Fruit fly (Drosophila melanogaster) whole organism, embryonic: ENCODE measurements around the gene fd96Ca.

Experiments used
- Asciz ChIP-seq: fragments of 200-800 bp; sonication (Bioruptor generic); optimal IDR thresholded peaks from 2 replicates; lab custom pipeline; 2017; ENCODE audit warnings: missing biosample characterization, mild to moderate bottlenecking, missing genetic modification characterization, missing genetic modification reagents
- Blimp-1 ChIP-seq: fragments of 200-800 bp; sonication (Bioruptor generic); optimal IDR thresholded peaks from 3 replicates; lab custom pipeline; 2018; ENCODE audit warnings: missing biosample characterization, missing genetic modification characterization, mild to moderate bottlenecking, moderate library complexity, missing genetic modification reagents
- CG10209 ChIP-seq: fragments of 200-800 bp; sonication (Bioruptor generic); optimal IDR thresholded peaks from 3 replicates; lab custom pipeline; 2017; ENCODE audit warnings: missing biosample characterization, mild to moderate bottlenecking, missing genetic modification characterization, missing genetic modification reagents
- CG11695 ChIP-seq: fragments of 200-800 bp; sonication (Bioruptor generic); IDR thresholded peaks from 3 replicates; pipeline ENCODE4 v1.3.6; 2022; ENCODE audit warnings: missing biosample characterization, missing genetic modification characterization
- CG11696 ChIP-seq: fragments of 200-800 bp; sonication (Bioruptor generic); IDR thresholded peaks from 2 replicates; pipeline ENCODE4 v1.3.6; 2022; ENCODE audit warnings: missing biosample characterization, missing genetic modification characterization
- CG12071 ChIP-seq: fragments of 200-800 bp; sonication (Bioruptor generic); optimal IDR thresholded peaks from 3 replicates; lab custom pipeline; 2018; ENCODE audit warnings: missing biosample characterization, mild to moderate bottlenecking, missing genetic modification characterization
- CG1233 ChIP-seq: fragments of 200-800 bp; sonication (Bioruptor generic); optimal IDR thresholded peaks from 4 replicates; lab custom pipeline; 2018; ENCODE audit warnings: missing biosample characterization, mild to moderate bottlenecking, missing genetic modification characterization
- CG12391 ChIP-seq: fragments of 200-800 bp; sonication (Bioruptor generic); optimal IDR thresholded peaks from 3 replicates; lab custom pipeline; 2018; ENCODE audit warnings: missing biosample characterization, mild to moderate bottlenecking, missing genetic modification characterization, moderate library complexity
- CG12659 ChIP-seq: fragments of 200-800 bp; sonication (Bioruptor generic); optimal IDR thresholded peaks from 3 replicates; lab custom pipeline; 2017; ENCODE audit warnings: mild to moderate bottlenecking, missing biosample characterization, missing genetic modification reagents, missing genetic modification characterization
- CG15514 ChIP-seq: fragments of 200-800 bp; sonication (Bioruptor generic); optimal IDR thresholded peaks from 3 replicates; lab custom pipeline; 2017; ENCODE audit warnings: missing biosample characterization, missing genetic modification characterization, mild to moderate bottlenecking, moderate library complexity, missing genetic modification reagents
- CG15601 ChIP-seq: fragments of 200-800 bp; sonication (Bioruptor generic); optimal IDR thresholded peaks from 3 replicates; lab custom pipeline; 2019; ENCODE audit warnings: missing biosample characterization, mild to moderate bottlenecking, missing genetic modification characterization, moderate library complexity
- CG3065 ChIP-seq: fragments of 200-800 bp; sonication (Bioruptor generic); optimal IDR thresholded peaks from 2 replicates; lab custom pipeline; 2016; ENCODE audit warnings: missing biosample characterization, missing genetic modification characterization
- CG3163 ChIP-seq: fragments of 200-800 bp; sonication (Bioruptor generic); optimal IDR thresholded peaks from 3 replicates; lab custom pipeline; 2016; ENCODE audit warnings: missing biosample characterization, missing genetic modification characterization
- CG32532 ChIP-seq: fragments of 200-800 bp; sonication (Bioruptor generic); IDR thresholded peaks from 2 replicates; pipeline ENCODE4 v1.3.6; 2022; ENCODE audit warnings: missing biosample characterization, missing genetic modification characterization
- CG3281 ChIP-seq: fragments of 200-800 bp; sonication (Bioruptor generic); optimal IDR thresholded peaks from 3 replicates; lab custom pipeline; 2017; ENCODE audit warnings: missing biosample characterization, mild to moderate bottlenecking, missing genetic modification characterization
- CG3995 ChIP-seq: fragments of 200-800 bp; sonication (Bioruptor generic); optimal IDR thresholded peaks from 3 replicates; lab custom pipeline; 2016; ENCODE audit warnings: missing biosample characterization, missing genetic modification characterization
- CG4282 ChIP-seq: fragments of 200-800 bp; sonication (Bioruptor generic); optimal IDR thresholded peaks from 2 replicates; lab custom pipeline; 2016; ENCODE audit warnings: missing biosample characterization, missing genetic modification characterization
- CG4404 ChIP-seq: fragments of 200-800 bp; sonication (Bioruptor generic); IDR thresholded peaks from 2 replicates; pipeline ENCODE4 v1.3.6; 2022; ENCODE audit warnings: missing biosample characterization, missing genetic modification characterization
- CG4730 ChIP-seq: fragments of 200-800 bp; sonication (Bioruptor generic); IDR thresholded peaks from 2 replicates; pipeline ENCODE4 v1.3.6; 2022; ENCODE audit warnings: missing biosample characterization, missing genetic modification characterization
- CG6254 ChIP-seq: fragments of 200-800 bp; sonication (Bioruptor generic); optimal IDR thresholded peaks from 3 replicates; lab custom pipeline; 2017; ENCODE audit warnings: mild to moderate bottlenecking, missing biosample characterization, missing genetic modification reagents, missing genetic modification characterization
- CG8281 ChIP-seq: fragments of 200-800 bp; sonication (Bioruptor generic); optimal IDR thresholded peaks from 2 replicates; lab custom pipeline; 2018; ENCODE audit warnings: missing biosample characterization, mild to moderate bottlenecking, missing genetic modification characterization, moderate library complexity
- CG9797 ChIP-seq: fragments of 200-800 bp; sonication (Bioruptor generic); optimal IDR thresholded peaks from 3 replicates; lab custom pipeline; 2018; ENCODE audit warnings: missing biosample characterization, mild to moderate bottlenecking, missing genetic modification characterization
- CG9876 ChIP-seq: fragments of 200-800 bp; sonication (Bioruptor generic); optimal IDR thresholded peaks from 2 replicates; lab custom pipeline; 2016; ENCODE audit warnings: missing biosample characterization, missing genetic modification characterization
- D19A ChIP-seq: fragments of 200-800 bp; optimal IDR thresholded peaks from 3 replicates; lab custom pipeline; 2019; ENCODE audit warnings: missing biosample characterization, mild to moderate bottlenecking, missing genetic modification characterization, moderate library complexity
- E2f2 ChIP-seq: fragments of 200-800 bp; sonication (Bioruptor generic); IDR thresholded peaks from 2 replicates; pipeline ENCODE4 v1.3.6; 2022; ENCODE audit warnings: missing biosample characterization, missing genetic modification characterization
- Fer1 ChIP-seq: fragments of 200-800 bp; sonication (Bioruptor generic); optimal IDR thresholded peaks from 2 replicates; lab custom pipeline; 2017; ENCODE audit warnings: missing biosample characterization, mild to moderate bottlenecking, missing genetic modification characterization
- Fer2 ChIP-seq: fragments of 200-800 bp; sonication (Bioruptor generic); optimal IDR thresholded peaks from 2 replicates; lab custom pipeline; 2018; ENCODE audit warnings: missing biosample characterization, mild to moderate bottlenecking, missing genetic modification characterization, moderate library complexity
- HmgD ChIP-seq: fragments of 200-800 bp; sonication (Bioruptor generic); optimal IDR thresholded peaks from 3 replicates; lab custom pipeline; 2016; ENCODE audit warnings: missing biosample characterization, missing genetic modification characterization
- Lpt ChIP-seq: fragments of >200 bp; optimal IDR thresholded peaks from 2 replicates; lab custom pipeline; 2018; ENCODE audit warnings: missing biosample characterization, missing genetic modification characterization
- Mrtf ChIP-seq: fragments of 200-800 bp; sonication (Bioruptor generic); IDR thresholded peaks from 3 replicates; pipeline ENCODE4 v1.3.6; 2022; ENCODE audit warnings: missing biosample characterization, missing genetic modification characterization
- NC2α ChIP-seq: fragments of 200-800 bp; sonication (Bioruptor generic); optimal IDR thresholded peaks from 2 replicates; lab custom pipeline; 2016; ENCODE audit warnings: missing biosample characterization, missing genetic modification characterization
- NfI ChIP-seq: fragments of 200-800 bp; sonication (Bioruptor generic); optimal IDR thresholded peaks from 3 replicates; lab custom pipeline; 2018; ENCODE audit warnings: missing biosample characterization, mild to moderate bottlenecking, missing genetic modification characterization, moderate library complexity
- Six4 ChIP-seq: fragments of 200-800 bp; sonication (Bioruptor generic); optimal IDR thresholded peaks from 2 replicates; lab custom pipeline; 2016; ENCODE audit warnings: missing biosample characterization, missing genetic modification characterization
- Ssrp ChIP-seq: fragments of 200-800 bp; sonication (Bioruptor generic); optimal IDR thresholded peaks from 2 replicates; lab custom pipeline; 2018; ENCODE audit warnings: missing biosample characterization, mild to moderate bottlenecking, missing genetic modification characterization, moderate library complexity
- Usf ChIP-seq: fragments of 200-800 bp; sonication (Bioruptor generic); optimal IDR thresholded peaks from 2 replicates; lab custom pipeline; 2017; ENCODE audit warnings: missing genotype, missing biosample characterization, missing genetic modification characterization
- ci ChIP-seq: fragments of 200-800 bp; sonication (Bioruptor generic); IDR thresholded peaks from 3 replicates; pipeline ENCODE4 v1.3.6; 2022; ENCODE audit warnings: missing biosample characterization, missing genetic modification characterization
- cwo ChIP-seq: fragments of 200-800 bp; sonication (Bioruptor generic); optimal IDR thresholded peaks from 3 replicates; lab custom pipeline; 2017; ENCODE audit warnings: missing biosample characterization, missing genetic modification characterization, mild to moderate bottlenecking, moderate library complexity, missing genetic modification reagents
- dan ChIP-seq: fragments of 200-800 bp; sonication (Bioruptor generic); IDR thresholded peaks from 2 replicates; pipeline ENCODE4 v1.3.6; 2022; ENCODE audit warnings: missing biosample characterization, missing genetic modification characterization
- exex ChIP-seq: fragments of 200-800 bp; sonication (Bioruptor generic); optimal IDR thresholded peaks from 4 replicates; lab custom pipeline; 2018; ENCODE audit warnings: missing biosample characterization, mild to moderate bottlenecking, missing genetic modification characterization, moderate library complexity
- fd64A ChIP-seq: fragments of 200-800 bp; sonication (Bioruptor generic); optimal IDR thresholded peaks from 3 replicates; lab custom pipeline; 2018; ENCODE audit warnings: missing biosample characterization, mild to moderate bottlenecking, missing genetic modification characterization
- ham ChIP-seq: fragments of 200-800 bp; sonication (Bioruptor generic); IDR thresholded peaks from 2 replicates; pipeline ENCODE4 v1.3.6; 2022; ENCODE audit warnings: missing biosample characterization, missing genetic modification characterization
- hkb ChIP-seq, 2 experiments: fragments of 200-800 bp in 1 of 2; fragments of >200 bp in 1 of 2; sonication (Bioruptor generic) in 1 of 2; IDR thresholded peaks in 1 of 2; optimal IDR thresholded peaks in 1 of 2; 2 replicates each; pipeline versions ENCODE4 v1.3.6 to Lab custom; 2017 to 2022; ENCODE audit warnings: missing biosample characterization in 1 of 2, missing genetic modification characterization in 1 of 2
- lmd ChIP-seq: fragments of 200-800 bp; sonication (Bioruptor generic); IDR thresholded peaks from 2 replicates; pipeline ENCODE4 v1.3.6; 2022; ENCODE audit warnings: missing biosample characterization, missing genetic modification characterization
- odd ChIP-seq: fragments of 200-800 bp; sonication (Bioruptor generic); optimal IDR thresholded peaks from 2 replicates; lab custom pipeline; 2017; ENCODE audit warnings: missing biosample characterization, mild to moderate bottlenecking, missing genetic modification characterization
- org-1 ChIP-seq: fragments of 200-800 bp; sonication (Bioruptor generic); optimal IDR thresholded peaks from 2 replicates; lab custom pipeline; 2017; ENCODE audit warnings: missing biosample characterization, missing genetic modification characterization
- rib ChIP-seq: fragments of 200-800 bp; sonication (Bioruptor generic); IDR thresholded peaks from 2 replicates; pipeline ENCODE4 v1.3.6; 2022; ENCODE audit warnings: missing biosample characterization, missing genetic modification characterization
- sens ChIP-seq: fragments of 200-800 bp; sonication (Bioruptor generic); peaks from one replicate; lab custom pipeline; 2016; ENCODE audit warnings: missing biosample characterization, missing genetic modification characterization
- slou ChIP-seq: fragments of 200-800 bp; sonication (Bioruptor generic); optimal IDR thresholded peaks from 3 replicates; lab custom pipeline; 2016; ENCODE audit warnings: missing biosample characterization, missing genetic modification characterization
- tll ChIP-seq, 2 experiments: fragments of 200-800 bp in 1 of 2; fragments of >200 bp in 1 of 2; sonication (Bioruptor generic) in 1 of 2; optimal IDR thresholded peaks; 2 replicates each; lab custom pipeline; 2017 to 2019; ENCODE audit warnings: missing biosample characterization in 2 of 2, missing genetic modification characterization in 2 of 2, mild to moderate bottlenecking in 1 of 2, moderate library complexity in 1 of 2
- usp ChIP-seq: fragments of >200 bp; optimal IDR thresholded peaks from 2 replicates; lab custom pipeline; 2017; ENCODE audit warnings: missing biosample characterization, missing genetic modification characterization
- wor ChIP-seq: fragments of 200-800 bp; sonication (Bioruptor generic); IDR thresholded peaks from 2 replicates; pipeline ENCODE4 v1.3.6; 2022; ENCODE audit warnings: missing biosample characterization, missing genetic modification characterization
- z ChIP-seq: fragments of 200-800 bp; sonication (Bioruptor generic); IDR thresholded peaks from 3 replicates; pipeline ENCODE4 v1.3.6; 2022; ENCODE audit warnings: missing biosample characterization, missing genetic modification characterization

Gene fd96Ca

dm6 chr3R:25097486-25097885 lies 15.0 kb downstream of the fd96Ca start, which contains the start of the genes CG33095 and CG33096 (continued):
- TF ChIP-seq CG10209: no peak
- no peak for TF ChIP-seq fd64A (GFP tag; lab: Kevin White, UChicago)
- TF ChIP-seq lmd (GFP tag; lab: Robert Waterston, UW): no peak
- TF ChIP-seq CG4282: no peak
- TF ChIP-seq D19A (tag; lab: Kevin White, UChicago): peak; percentile 47
- no peak for TF ChIP-seq odd (GFP tag; lab: Kevin White, UChicago)
- TF ChIP-seq CG12659 (GFP tag; lab: Kevin White, UChicago): peak; percentile 57
- no peak for TF ChIP-seq CG4730 (GFP tag; lab: Robert Waterston, UW)
- no peak for TF ChIP-seq CG4404 (GFP tag; lab: Robert Waterston, UW)
- TF ChIP-seq ci: no peak
- no peak for TF ChIP-seq CG1233
- no peak for TF ChIP-seq NfI (GFP tag; lab: Kevin White, UChicago)
- TF ChIP-seq CG3281 (GFP tag; lab: Kevin White, UChicago): no peak
- TF ChIP-seq rib (GFP tag; lab: Robert Waterston, UW): no peak
- no peak for TF ChIP-seq wor (GFP tag; lab: Robert Waterston, UW)
- no peak for TF ChIP-seq Ssrp
- no peak for TF ChIP-seq CG11696 (GFP tag; lab: Robert Waterston, UW)
- no peak for TF ChIP-seq z (GFP tag; lab: Robert Waterston, UW)
- TF ChIP-seq CG15601: no peak
- TF ChIP-seq org-1 (GFP tag; lab: Kevin White, UChicago): no peak
- TF ChIP-seq slou: no peak
- TF ChIP-seq CG15514 (GFP tag; lab: Kevin White, UChicago): peak; percentile 98
- no peak for TF ChIP-seq Mrtf (GFP tag; lab: Robert Waterston, UW)
- TF ChIP-seq CG3995 (GFP tag; lab: Kevin White, UChicago): peak; percentile 11
- TF ChIP-seq Lpt (GFP tag; lab: Kevin White, UChicago): no peak
- no peak for TF ChIP-seq CG6254 (GFP tag; lab: Kevin White, UChicago)
- TF ChIP-seq CG32532: no peak
- no peak for TF ChIP-seq exex (tag; lab: Kevin White, UChicago)
- no peak for TF ChIP-seq usp
- no peak for TF ChIP-seq Fer2 (tag; lab: Kevin White, UChicago)
- no peak for TF ChIP-seq Asciz (GFP tag; lab: Kevin White, UChicago)
- TF ChIP-seq NC2α (GFP tag; lab: Kevin White, UChicago): no peak
- no peak for TF ChIP-seq ham (GFP tag; lab: Robert Waterston, UW)
- TF ChIP-seq CG9876 (GFP tag; lab: Kevin White, UChicago): no peak
- no peak for TF ChIP-seq Fer1 (GFP tag; lab: Kevin White, UChicago)
- TF ChIP-seq Usf (GFP tag; lab: Kevin White, UChicago): no peak
- peak; percentile 31 for TF ChIP-seq hkb (optimal IDR thresholded peaks at IDR 0.05; lab: Kevin White, UChicago)
- no peak for TF ChIP-seq hkb (GFP tag; IDR thresholded peaks at IDR 0.05; lab: Robert Waterston, UW)
- TF ChIP-seq HmgD (GFP tag; lab: Kevin White, UChicago): peak; percentile 7
- TF ChIP-seq dan: no peak
- peak; percentile 75 for TF ChIP-seq CG9797 (GFP tag; lab: Kevin White, UChicago)
- TF ChIP-seq tll (GFP tag; optimal IDR thresholded peaks at IDR 0.05; lab: Kevin White, UChicago): no peak
- no peak for TF ChIP-seq Blimp-1
- TF ChIP-seq Six4: no peak
- no peak for TF ChIP-seq sens
- peak; percentile 21; the same call in 1 of the 2 replicates for TF ChIP-seq E2f2 (GFP tag; lab: Robert Waterston, UW)
- no peak for TF ChIP-seq CG3163
- TF ChIP-seq CG11695 (GFP tag; lab: Robert Waterston, UW): 0 out of 3 replicates have a peak, but pooled peaks have one; percentile 10
- no peak for TF ChIP-seq CG8281
- TF ChIP-seq CG12391 (tag; lab: Kevin White, UChicago): no peak
- no peak for TF ChIP-seq cwo
- TF ChIP-seq CG3065 (GFP tag; lab: Kevin White, UChicago): no peak
- TF ChIP-seq CG12071: no peak
